Worm (Caenorhabditis elegans) whole organism, L4 larva: ENCODE measurements around the gene B0334.4.

Experiments
- D1046.2 ChIP-seq: fragments of 200-800 bp; sonication (Bioruptor generic); IDR thresholded peaks from 2 replicates; pipeline ENCODE4 v1.3.6; 2022; ENCODE audit warnings: missing genetic modification characterization, missing compliant biosample characterization
- F10B5.3 ChIP-seq: sonication (generic microtip); optimal IDR thresholded peaks from 2 replicates; lab custom pipeline; 2016; ENCODE audit warnings: mild to moderate bottlenecking, missing genetic modification characterization, missing compliant biosample characterization
- F26F4.8 ChIP-seq: fragments of 200-800 bp; sonication (Bioruptor generic); conservative IDR thresholded peaks from 2 replicates; pipeline ENCODE4 v1.3.6; 2022; ENCODE audit warnings: missing genetic modification characterization, missing compliant biosample characterization
- F49E8.2 ChIP-seq: sonication (generic microtip); optimal IDR thresholded peaks from 2 replicates; lab custom pipeline; 2016; ENCODE audit warnings: missing compliant biosample characterization, mild to moderate bottlenecking, missing genetic modification characterization, borderline replicate concordance
- Y105C5A.15 ChIP-seq: fragments of 200-800 bp; sonication (Bioruptor generic); IDR thresholded peaks from 2 replicates; pipeline ENCODE4 v1.3.6; 2022; ENCODE audit warnings: missing genetic modification characterization, missing compliant biosample characterization
- Y48G9A.11 ChIP-seq: fragments of 200-800 bp; sonication (Bioruptor generic); IDR thresholded peaks from 2 replicates; pipeline ENCODE4 v1.3.6; 2022; ENCODE audit warnings: missing genetic modification reagents, missing genetic modification characterization, missing compliant biosample characterization
- Y5F2A.4 ChIP-seq: fragments of 200-800 bp; sonication (Bioruptor generic); optimal IDR thresholded peaks from 2 replicates; lab custom pipeline; 2018; ENCODE audit warnings: mild to moderate bottlenecking, missing genetic modification characterization, missing compliant biosample characterization
- ZK337.2 ChIP-seq: fragments of 200-800 bp; sonication (Bioruptor generic); IDR thresholded peaks from 2 replicates; pipeline ENCODE4 v1.3.6; 2022; ENCODE audit warnings: missing genetic modification reagents, missing genetic modification characterization, missing compliant biosample characterization
- aha-1 ChIP-seq: fragments of 150-350 bp; peaks from one replicate; lab custom pipeline; 2014; ENCODE audit warnings: missing biosample characterization, missing genetic modification characterization
- aly-2 ChIP-seq: sonication (generic microtip); optimal IDR thresholded peaks from 2 replicates; lab custom pipeline; 2018; ENCODE audit warnings: missing biosample characterization, missing genetic modification characterization
- ama-1 ChIP-seq: fragments of 150-350 bp; optimal IDR thresholded peaks from 2 replicates; lab custom pipeline; 2014; ENCODE audit warnings: inconsistent platforms, mixed read lengths
- ceh-28 ChIP-seq: fragments of 150-350 bp; optimal IDR thresholded peaks from 2 replicates; lab custom pipeline; 2014; ENCODE audit warnings: missing biosample characterization, missing genetic modification reagents, missing genetic modification characterization
- ceh-62 ChIP-seq: sonication (generic microtip); optimal IDR thresholded peaks from 2 replicates; lab custom pipeline; 2017; ENCODE audit warnings: missing biosample characterization, missing genetic modification characterization
- ces-1 ChIP-seq: fragments of 150-350 bp; sonication (generic microtip); optimal IDR thresholded peaks from 4 replicates; lab custom pipeline; 2014; ENCODE audit warnings: missing biosample characterization, missing genetic modification reagents, missing genetic modification characterization
- ctbp-1 ChIP-seq: fragments of 200-800 bp; sonication (Bioruptor generic); IDR thresholded peaks from 2 replicates; pipeline ENCODE4 v1.3.6; 2022; ENCODE audit warnings: missing genetic modification reagents, missing genetic modification characterization, missing compliant biosample characterization
- daf-19 ChIP-seq: fragments of 200-800 bp; sonication (Bioruptor generic); conservative IDR thresholded peaks from 2 replicates; pipeline ENCODE4 v1.3.6; 2022; ENCODE audit warnings: missing genetic modification characterization, missing compliant biosample characterization
- dmd-6 ChIP-seq: fragments of 200-800 bp; sonication (Bioruptor generic); IDR thresholded peaks from 2 replicates; pipeline ENCODE4 v1.3.6; 2022; ENCODE audit warnings: missing genetic modification reagents, missing genetic modification characterization, missing compliant biosample characterization
- dmd-8 ChIP-seq: fragments of 200-800 bp; sonication (Bioruptor generic); IDR thresholded peaks from 2 replicates; pipeline ENCODE4 v1.3.6; 2022; ENCODE audit warnings: missing genetic modification characterization, missing compliant biosample characterization
- dmd-9 ChIP-seq: fragments of 200-800 bp; sonication (Bioruptor generic); IDR thresholded peaks from 2 replicates; pipeline ENCODE4 v1.3.6; 2022; ENCODE audit warnings: missing genetic modification reagents, missing genetic modification characterization, missing compliant biosample characterization
- duxl-1 ChIP-seq: sonication (generic microtip); optimal IDR thresholded peaks from 2 replicates; lab custom pipeline; 2016; ENCODE audit warnings: mild to moderate bottlenecking, missing genetic modification characterization, moderate library complexity, missing compliant biosample characterization; ENCODE audit not compliant: poor library complexity
- dve-1 ChIP-seq: sonication (generic microtip); optimal IDR thresholded peaks from 2 replicates; lab custom pipeline; 2017; ENCODE audit warnings: antibody characterized with exemption, mild to moderate bottlenecking, missing genetic modification characterization, missing compliant biosample characterization; ENCODE audit not compliant: insufficient read depth
- egl-27 ChIP-seq: sonication (generic microtip); optimal IDR thresholded peaks from 3 replicates; lab custom pipeline; 2017; ENCODE audit warnings: missing biosample characterization, missing genetic modification reagents, missing genetic modification characterization
- gei-8 ChIP-seq: fragments of 200-800 bp; sonication (Bioruptor generic); optimal IDR thresholded peaks from 2 replicates; lab custom pipeline; 2018; ENCODE audit warnings: mild to moderate bottlenecking, missing genetic modification characterization, missing compliant biosample characterization
- jun-1 ChIP-seq: fragments of 150-350 bp; optimal IDR thresholded peaks from 2 replicates; lab custom pipeline; 2014; ENCODE audit warnings: missing biosample characterization, missing genetic modification reagents, missing genetic modification characterization
- lin-1 ChIP-seq: fragments of 200-800 bp; sonication (Bioruptor generic); IDR thresholded peaks from 2 replicates; pipeline ENCODE4 v1.3.6; 2022; ENCODE audit warnings: missing genetic modification reagents, missing genetic modification characterization, missing compliant biosample characterization
- lin-13 ChIP-seq: fragments of 150-350 bp; optimal IDR thresholded peaks from 2 replicates; lab custom pipeline; 2014; ENCODE audit warnings: missing biosample characterization, missing genetic modification reagents, missing genetic modification characterization
- lin-15B ChIP-seq: fragments of 150-350 bp; sonication (generic microtip); optimal IDR thresholded peaks from 3 replicates; lab custom pipeline; 2014; ENCODE audit warnings: missing biosample characterization, missing genetic modification characterization
- lin-38 ChIP-seq: fragments of 200-800 bp; sonication (Bioruptor generic); IDR thresholded peaks from 2 replicates; pipeline ENCODE4 v1.3.6; 2022; ENCODE audit warnings: missing genetic modification reagents, missing genetic modification characterization, missing compliant biosample characterization
- madf-9 ChIP-seq: fragments of 200-800 bp; sonication (Bioruptor generic); conservative IDR thresholded peaks from 2 replicates; pipeline ENCODE4 v1.3.6; 2022; ENCODE audit warnings: missing genetic modification reagents, missing genetic modification characterization, missing compliant biosample characterization
- mdl-1 ChIP-seq, 2 experiments: fragments of 150-350 bp in 1 of 2; sonication (generic microtip) in 1 of 2; optimal IDR thresholded peaks; 2 replicates each; lab custom pipeline; 2014 to 2017; ENCODE audit warnings: missing biosample characterization in 2 of 2, missing genetic modification characterization in 2 of 2
- mxl-2 ChIP-seq: fragments of 200-800 bp; sonication (Bioruptor generic); conservative IDR thresholded peaks from 2 replicates; pipeline ENCODE4 v1.3.6; 2022; ENCODE audit warnings: missing genetic modification reagents, missing genetic modification characterization, missing compliant biosample characterization
- nhr-10 ChIP-seq: fragments of 150-350 bp; optimal IDR thresholded peaks from 2 replicates; lab custom pipeline; 2014; ENCODE audit warnings: missing biosample characterization, missing genetic modification characterization
- nhr-111 ChIP-seq: fragments of 200-800 bp; sonication (Bioruptor generic); optimal IDR thresholded peaks from 2 replicates; lab custom pipeline; 2018; ENCODE audit warnings: mild to moderate bottlenecking, missing genetic modification characterization, missing compliant biosample characterization
- nhr-237 ChIP-seq: sonication (generic microtip); optimal IDR thresholded peaks from 2 replicates; lab custom pipeline; 2017; ENCODE audit warnings: missing biosample characterization, missing genetic modification characterization
- nhr-25 ChIP-seq: sonication (generic microtip); optimal IDR thresholded peaks from 2 replicates; lab custom pipeline; 2017; ENCODE audit warnings: missing genetic modification characterization, mild to moderate bottlenecking, missing compliant biosample characterization, antibody characterized with exemption, moderate library complexity, borderline replicate concordance; ENCODE audit not compliant: insufficient read depth
- nhr-28 ChIP-seq: fragments of 150-350 bp; optimal IDR thresholded peaks from 2 replicates; lab custom pipeline; 2014; ENCODE audit warnings: missing biosample characterization, missing genetic modification characterization
- nhr-41 ChIP-seq: fragments of 200-800 bp; sonication (Bioruptor generic); IDR thresholded peaks from 2 replicates; pipeline ENCODE4 v1.3.6; 2022; ENCODE audit warnings: missing genetic modification reagents, missing genetic modification characterization, missing compliant biosample characterization
- nhr-76 ChIP-seq: fragments of 150-350 bp; optimal IDR thresholded peaks from 2 replicates; lab custom pipeline; 2014; ENCODE audit warnings: missing biosample characterization, missing genetic modification characterization
- php-3 ChIP-seq: fragments of 200-800 bp; sonication (Bioruptor generic); IDR thresholded peaks from 2 replicates; pipeline ENCODE4 v1.3.6; 2022; ENCODE audit warnings: missing genetic modification reagents, missing genetic modification characterization, missing compliant biosample characterization
- saeg-2 ChIP-seq: fragments of 200-800 bp; sonication (Bioruptor generic); IDR thresholded peaks from 2 replicates; pipeline ENCODE4 v1.3.6; 2022; ENCODE audit warnings: missing genetic modification reagents, missing genetic modification characterization, missing compliant biosample characterization
- sdz-12 ChIP-seq: fragments of 200-800 bp; sonication (Bioruptor generic); optimal IDR thresholded peaks from 2 replicates; lab custom pipeline; 2018; ENCODE audit warnings: mild to moderate bottlenecking, missing genetic modification characterization, missing compliant biosample characterization
- spr-1 ChIP-seq: sonication (generic microtip); optimal IDR thresholded peaks from 2 replicates; lab custom pipeline; 2016; ENCODE audit warnings: mild to moderate bottlenecking, missing genetic modification characterization, missing compliant biosample characterization
- tag-97 ChIP-seq: fragments of 200-800 bp; sonication (Bioruptor generic); IDR thresholded peaks from 2 replicates; pipeline ENCODE4 v1.3.6; 2022; ENCODE audit warnings: missing genetic modification characterization, missing compliant biosample characterization
- tra-1 ChIP-seq: fragments of 200-800 bp; sonication (Bioruptor generic); IDR thresholded peaks from 2 replicates; pipeline ENCODE4 v1.3.6; 2022; ENCODE audit warnings: missing genetic modification reagents, missing genetic modification characterization, missing compliant biosample characterization
- unc-130 ChIP-seq: sonication (generic microtip); optimal IDR thresholded peaks from 2 replicates; lab custom pipeline; 2016; ENCODE audit warnings: missing genetic modification reagents, missing genetic modification characterization, missing compliant biosample characterization
- unc-39 ChIP-seq: sonication (generic microtip); optimal IDR thresholded peaks from 2 replicates; lab custom pipeline; 2017; ENCODE audit warnings: missing biosample characterization, missing genetic modification characterization
- zag-1 ChIP-seq: fragments of 150-350 bp; optimal IDR thresholded peaks from 2 replicates; lab custom pipeline; 2014; ENCODE audit warnings: missing biosample characterization, missing genetic modification characterization
- zfp-3 ChIP-seq: fragments of 200-800 bp; sonication (Bioruptor generic); conservative IDR thresholded peaks from 2 replicates; pipeline ENCODE4 v1.3.6; 2022; ENCODE audit warnings: missing genetic modification reagents, missing genetic modification characterization, missing compliant biosample characterization
- zip-11 ChIP-seq: fragments of 200-800 bp; sonication (Bioruptor generic); IDR thresholded peaks from 2 replicates; pipeline ENCODE4 v1.3.6; 2022; ENCODE audit warnings: missing genetic modification characterization, missing compliant biosample characterization
- zip-2 ChIP-seq: fragments of 150-350 bp; optimal IDR thresholded peaks from 2 replicates; lab custom pipeline; 2014; ENCODE audit warnings: missing biosample characterization, missing genetic modification characterization
- ztf-11 ChIP-seq: fragments of 150-350 bp; optimal IDR thresholded peaks from 2 replicates; lab custom pipeline; 2014; ENCODE audit warnings: missing biosample characterization, missing genetic modification characterization

Gene B0334.4

ce11 chrII:11545299-11545951 lies 49.9 kb downstream of the B0334.4 start, which contains the start of gene dnj-13 (continued):
- TF ChIP-seq zag-1 (tag; lab: Kevin White, UChicago) (no peak), nhr-28 (tag; lab: Kevin White, UChicago) (peak; percentile 85), lin-15B (tag; lab: Kevin White, UChicago) (no peak), nhr-41 (peak; percentile 94), nhr-25 (tag; lab: Kevin White, UChicago) (peak; percentile 68), madf-9 (GFP tag; lab: Robert Waterston, UW) (peak; percentile 94), unc-130 (GFP tag; lab: Kevin White, UChicago) (peak; percentile 61), ces-1 (GFP tag; lab: Kevin White, UChicago) (no peak), ZK337.2 (GFP tag; lab: Robert Waterston, UW) (no peak), mxl-2 (peak; percentile 55; the same call in 1 of the 2 replicates), lin-1 (GFP tag; lab: Robert Waterston, UW) (peak; percentile 98), Y48G9A.11 (GFP tag; lab: Robert Waterston, UW) (peak; percentile 86), saeg-2 (GFP tag; lab: Robert Waterston, UW) (peak; percentile 93), lin-13 (GFP tag; lab: Kevin White, UChicago) (peak; percentile 91), daf-19 (GFP tag; lab: Robert Waterston, UW) (no peak), zip-11 (GFP tag; lab: Robert Waterston, UW) (0 out of 2 replicates have a peak, but pooled peaks have one; percentile 20), sdz-12 (peak; percentile 95), unc-39 (tag; lab: Kevin White, UChicago) (no peak), tag-97 (GFP tag; lab: Robert Waterston, UW) (peak; percentile 87; the same call in 1 of the 2 replicates), gei-8 (peak; percentile 94), ceh-28 (tag; lab: Kevin White, UChicago) (no peak), egl-27 (tag; lab: Kevin White, UChicago) (no peak), nhr-10 (tag; lab: Kevin White, UChicago) (peak; percentile 63), ceh-62 (tag; lab: Kevin White, UChicago) (no peak), aly-2 (tag; lab: Kevin White, UChicago) (no peak), spr-1 (tag; lab: Kevin White, UChicago) (peak; percentile 95), F49E8.2 (tag; lab: Kevin White, UChicago) (peak; percentile 94), Y5F2A.4 (GFP tag; lab: Kevin White, UChicago) (peak; percentile 89), D1046.2 (GFP tag; lab: Robert Waterston, UW) (peak; percentile 88), nhr-76 (tag; lab: Kevin White, UChicago) (no peak), mdl-1 (tag; optimal IDR thresholded peaks at IDR 0.05; lab: Kevin White, UChicago) (peak; percentile 75 to 76), dmd-9 (peak; percentile 79), ctbp-1 (peak; percentile 95), dmd-6 (peak; percentile 95), Y105C5A.15 (peak; percentile 65; the same call in 1 of the 2 replicates), dmd-8 (GFP tag; lab: Robert Waterston, UW) (peak; percentile 84), dve-1 (tag; lab: Kevin White, UChicago) (peak; percentile 98), zfp-3 (GFP tag; lab: Robert Waterston, UW) (peak; percentile 98), zip-2 (tag; lab: Kevin White, UChicago) (peak; percentile 79), ztf-11 (tag; lab: Kevin White, UChicago) (peak; percentile 13), F26F4.8 (GFP tag; lab: Robert Waterston, UW) (no peak), lin-38 (GFP tag; lab: Robert Waterston, UW) (peak; percentile 99), duxl-1 (tag; lab: Kevin White, UChicago) (peak; percentile 95), jun-1 (tag; lab: Kevin White, UChicago) (peak; percentile 87), nhr-111 (GFP tag; lab: Kevin White, UChicago) (peak; percentile 96), tra-1 (peak; percentile 96), nhr-237 (tag; lab: Kevin White, UChicago) (no peak), php-3 (GFP tag; lab: Robert Waterston, UW) (peak; percentile 96), aha-1 (tag; lab: Kevin White, UChicago) (peak; percentile 88), F10B5.3 (tag; lab: Kevin White, UChicago) (peak; percentile 89), ama-1 (peak; percentile 71)
